Worm (Caenorhabditis elegans) whole organism, late embryonic: Measurements from ENCODE around the gene C35D6.3.

Source experiments
- K09A11.1 ChIP-seq: sonication (generic microtip); optimal IDR thresholded peaks from 2 replicates; lab custom pipeline; 2017; ENCODE audit warnings: antibody characterized with exemption, mild to moderate bottlenecking, missing genetic modification characterization, missing compliant biosample characterization; ENCODE audit not compliant: insufficient read depth
- ceh-2 ChIP-seq: sonication (generic microtip); optimal IDR thresholded peaks from 2 replicates; lab custom pipeline; 2016; ENCODE audit warnings: missing genotype, missing genetic modification characterization, missing compliant biosample characterization
- ceh-45 ChIP-seq: fragments of 200-800 bp; sonication (Bioruptor generic); IDR thresholded peaks from 2 replicates; pipeline ENCODE4 v1.3.6; 2022; ENCODE audit warnings: missing genetic modification reagents, missing genetic modification characterization, missing compliant biosample characterization
- hlh-6 ChIP-seq: sonication (generic microtip); optimal IDR thresholded peaks from 2 replicates; lab custom pipeline; 2016; ENCODE audit warnings: missing genotype, missing genetic modification characterization, missing compliant biosample characterization
- nfya-1 ChIP-seq: sonication (generic microtip); optimal IDR thresholded peaks from 2 replicates; lab custom pipeline; 2017; ENCODE audit warnings: missing genetic modification characterization, mild to moderate bottlenecking, missing compliant biosample characterization, antibody characterized with exemption, moderate library complexity
- npax-4 ChIP-seq: sonication (generic microtip); optimal IDR thresholded peaks from 2 replicates; lab custom pipeline; 2016; ENCODE audit warnings: missing genetic modification characterization, missing compliant biosample characterization

DNA sequence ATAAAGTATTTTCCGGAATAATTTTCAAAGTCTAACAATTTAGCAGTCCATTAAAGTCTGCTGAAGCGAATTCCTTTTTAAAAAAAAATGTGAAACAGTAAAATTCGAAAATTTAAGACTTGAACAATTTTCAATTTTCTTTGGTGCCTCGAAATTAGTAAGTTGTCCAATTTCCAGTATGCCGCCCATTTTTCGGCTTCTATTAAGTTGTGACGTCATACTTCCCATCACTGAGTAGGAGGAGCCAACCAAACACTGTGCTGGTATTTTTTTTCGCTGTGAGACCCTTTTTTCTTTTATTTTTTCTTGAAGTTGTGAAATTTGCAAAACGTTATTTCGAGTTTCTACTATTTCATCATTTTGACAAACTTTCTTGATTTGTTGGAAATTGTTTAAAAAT is 24.0 kb downstream of the C35D6.3 start:
- TF ChIP-seq hlh-6 (tag; lab: Kevin White, UChicago) (no peak), ceh-2 (tag; lab: Kevin White, UChicago) (no peak), nfya-1 (tag; lab: Kevin White, UChicago) (no peak), K09A11.1 (tag; lab: Kevin White, UChicago) (no peak), ceh-45 (no peak), npax-4 (no peak)
